Fruit fly (Drosophila melanogaster): ENCODE results near the gene koko.
A peak's percentile ranks its signal among the peaks of the same experiment; 100 is the strongest.

DNA sequence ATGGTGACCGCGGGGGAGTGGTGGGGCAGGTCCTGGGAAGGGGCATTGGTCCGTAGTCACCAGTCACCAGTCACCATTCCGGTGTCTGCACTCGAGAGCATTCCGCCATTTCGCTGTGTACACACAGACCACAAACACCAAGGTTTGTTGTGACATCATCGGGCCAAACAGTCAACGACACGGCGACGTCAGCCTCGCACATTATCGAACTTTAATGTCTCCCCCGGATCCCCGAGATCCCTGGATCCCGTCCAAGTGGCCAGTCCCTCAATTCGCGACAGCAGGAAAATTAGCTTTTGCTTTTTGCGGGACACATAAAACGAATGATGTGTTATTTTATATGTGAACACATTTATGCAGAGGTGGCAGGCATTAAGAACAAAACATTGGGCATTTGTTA lies 8.0 kb upstream of the koko start:
- no peak for TF ChIP-seq pan (optimal IDR thresholded peaks at IDR 0.05)
- TF ChIP-seq usp (GFP tag; optimal IDR thresholded peaks at IDR 0.05), result no peak
- no peak for TF ChIP-seq sv (GFP tag; optimal IDR thresholded peaks at IDR 0.05)
- TF ChIP-seq Hr78 (GFP tag; optimal IDR thresholded peaks at IDR 0.05), result no peak
- TF ChIP-seq Abd-B (GFP tag; optimal IDR thresholded peaks at IDR 0.05), result no peak
- TF ChIP-seq Hnf4 (GFP tag; optimal IDR thresholded peaks at IDR 0.05), result peak; percentile 0
- no peak for TF ChIP-seq Jra (GFP tag; optimal IDR thresholded peaks at IDR 0.05)
